Worm (Caenorhabditis elegans): Measurements from ENCODE around the gene dcap-1.
A peak's percentile ranks its signal among the peaks of the same experiment; 100 is the strongest.

The dcap-1 gene

DNA sequence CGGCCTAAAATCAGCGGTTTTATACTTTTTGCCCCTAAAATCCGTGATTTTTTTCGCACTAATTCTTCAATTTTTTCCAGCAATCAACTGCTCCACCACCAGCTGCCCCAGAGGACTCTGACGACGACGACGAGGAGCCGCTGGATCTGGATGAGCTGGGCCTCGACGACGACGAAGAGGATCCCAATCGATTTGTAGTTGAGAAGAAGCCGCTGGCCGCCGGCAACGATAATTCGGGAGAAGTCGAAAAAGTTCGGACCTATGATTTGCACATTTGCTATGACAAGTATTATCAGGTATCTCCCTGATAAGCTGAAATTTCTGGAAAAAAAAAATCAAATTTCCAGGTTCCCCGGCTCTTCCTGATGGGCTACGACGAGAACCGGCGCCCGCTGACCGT lies 42.8 kb downstream of the dcap-1 start:
- no peak for TF ChIP-seq nhr-43 (tag; optimal IDR thresholded peaks at IDR 0.05; ENCODE audit: poor library complexity, severe bottlenecking)
- TF ChIP-seq skn-1 (tag; optimal IDR thresholded peaks at IDR 0.05): no peak
- TF ChIP-seq ceh-16 (tag; optimal IDR thresholded peaks at IDR 0.05): no peak
- TF ChIP-seq nhr-23 (tag; optimal IDR thresholded peaks at IDR 0.05): no peak
- TF ChIP-seq pha-4 (tag; optimal IDR thresholded peaks at IDR 0.05): no peak
- TF ChIP-seq lsy-12 (tag; optimal IDR thresholded peaks at IDR 0.05): no peak
- no peak for TF ChIP-seq ZK546.5 (tag; optimal IDR thresholded peaks at IDR 0.05)
- TF ChIP-seq elt-1 (tag; optimal IDR thresholded peaks at IDR 0.05): no peak
- TF ChIP-seq eor-1 (tag; optimal IDR thresholded peaks at IDR 0.05): no peak
- TF ChIP-seq ceh-9 (tag; optimal IDR thresholded peaks at IDR 0.05): no peak
- no peak for TF ChIP-seq snpc-4 (tag; optimal IDR thresholded peaks at IDR 0.05)
- TF ChIP-seq egl-27 (tag; optimal IDR thresholded peaks at IDR 0.05): no peak

DNA sequence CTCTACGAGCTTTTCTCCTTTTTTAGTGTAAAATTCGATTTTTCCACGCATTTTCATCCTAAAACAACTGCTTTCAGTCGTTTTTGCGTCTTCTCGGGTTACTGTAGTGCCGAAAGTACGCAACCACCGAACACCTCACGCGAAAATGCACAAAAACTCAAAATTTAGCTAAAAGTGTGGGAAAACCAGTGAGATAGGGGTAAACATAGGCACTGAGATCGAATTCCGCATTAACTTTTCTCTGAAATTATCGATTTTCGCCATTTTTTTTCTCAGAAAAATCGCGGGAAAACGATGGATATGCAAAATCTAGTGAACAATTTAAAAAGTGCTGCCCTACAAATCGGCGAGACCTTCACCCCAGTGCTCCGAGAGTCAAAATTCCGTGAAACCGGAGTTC lies 44.4 kb downstream of the dcap-1 start, which contains the start of gene atg-3:
Gene atg-3, plus strand, starts transcription at position 301 of the 400 bp plus-strand sequence.
- TF ChIP-seq hmg-11 (tag; optimal IDR thresholded peaks at IDR 0.05) (no peak), lin-15B (tag; optimal IDR thresholded peaks at IDR 0.05) (no peak), ZK546.5 (tag; optimal IDR thresholded peaks at IDR 0.05) (no peak), nhr-23 (tag; optimal IDR thresholded peaks at IDR 0.05) (no peak), lin-39 (tag; optimal IDR thresholded peaks at IDR 0.05) (no peak), ztf-4 (tag; optimal IDR thresholded peaks at IDR 0.05) (no peak), ztf-11 (tag; optimal IDR thresholded peaks at IDR 0.05) (no peak), pha-4 (tag; optimal IDR thresholded peaks at IDR 0.05) (no peak), fkh-2 (tag; optimal IDR thresholded peaks at IDR 0.05) (no peak), nhr-67 (tag; optimal IDR thresholded peaks at IDR 0.05) (no peak)

DNA sequence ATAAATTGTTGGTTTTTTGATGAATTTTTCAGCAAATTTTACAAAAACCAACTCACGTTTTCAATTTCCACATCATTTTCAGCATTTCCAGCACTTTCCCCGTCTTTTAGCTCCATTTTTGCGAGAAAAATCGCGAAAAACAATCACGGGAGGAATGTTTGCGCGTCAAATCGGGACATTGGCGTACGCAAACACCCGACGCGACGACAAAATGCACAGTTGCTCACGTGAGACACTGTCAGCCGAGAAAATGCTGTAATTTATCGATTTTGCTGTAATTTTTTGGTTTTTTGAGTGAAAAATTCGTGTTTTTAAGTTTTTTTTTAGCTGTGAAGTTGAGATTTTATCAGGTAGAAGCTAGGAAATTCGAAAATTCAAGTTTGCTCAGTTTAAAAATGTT lies 45.0 kb downstream of the dcap-1 start, which contains the start of gene Y55F3AM.9:
Gene Y55F3AM.9, minus strand, starts transcription at position 189 of the 400 bp plus-strand sequence.
- TF ChIP-seq fos-1 (tag; optimal IDR thresholded peaks at IDR 0.05): no peak
- peak; percentile 58 for TF ChIP-seq lin-15B (tag; optimal IDR thresholded peaks at IDR 0.05)
- TF ChIP-seq nfya-1 (tag; optimal IDR thresholded peaks at IDR 0.05; ENCODE audit: insufficient read depth): peak; percentile 42
- TF ChIP-seq ceh-28 (tag; optimal IDR thresholded peaks at IDR 0.05): peak; percentile 47
- TF ChIP-seq egl-5 (tag; optimal IDR thresholded peaks at IDR 0.05): peak; percentile 66
- TF ChIP-seq fkh-2 (tag; optimal IDR thresholded peaks at IDR 0.05): no peak
- peak; percentile 48 for TF ChIP-seq pha-4 (tag; optimal IDR thresholded peaks at IDR 0.05)

DNA sequence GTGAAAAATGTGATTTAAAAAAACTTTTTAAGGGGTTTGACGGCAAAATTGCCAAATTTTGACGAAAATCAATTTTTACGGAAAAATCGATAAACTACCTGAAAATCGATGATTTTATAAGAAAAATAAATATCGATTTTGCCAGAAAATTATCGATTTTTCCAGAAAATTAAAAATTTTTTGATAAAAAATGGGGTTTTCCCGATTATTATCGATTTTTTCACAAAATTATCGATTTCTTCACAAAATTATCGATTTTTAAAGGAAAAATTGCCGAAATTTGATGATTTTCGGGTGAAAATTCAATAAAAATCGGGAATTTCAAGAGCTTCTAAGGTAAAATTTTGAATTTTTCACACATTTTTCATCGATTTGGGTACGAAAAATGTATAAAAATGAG lies 47.9 kb downstream of the dcap-1 start:
- TF ChIP-seq ceh-82 (tag; optimal IDR thresholded peaks at IDR 0.05): no peak
- peak; percentile 90 for TF ChIP-seq ceh-28 (tag; optimal IDR thresholded peaks at IDR 0.05)
- no peak for TF ChIP-seq egl-27 (tag; optimal IDR thresholded peaks at IDR 0.05)

DNA sequence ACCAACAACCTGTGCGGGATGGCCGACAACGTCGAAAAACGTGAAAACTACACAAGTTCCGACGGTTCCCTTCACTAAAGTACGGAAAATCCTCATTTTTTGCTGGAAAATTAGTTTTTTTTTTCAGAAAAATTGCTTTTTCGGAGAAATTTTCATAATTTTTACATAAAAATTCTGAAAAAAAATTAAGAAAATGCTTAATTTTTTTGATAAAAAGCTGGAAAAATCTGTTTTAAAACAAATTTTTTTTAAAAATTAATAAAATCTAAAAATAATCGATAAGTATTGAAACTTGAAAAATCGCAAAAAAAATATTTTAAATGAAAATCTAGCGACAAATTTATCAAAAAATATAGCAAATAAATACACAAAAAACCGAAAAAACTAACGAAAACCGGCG lies 48.8 kb downstream of the dcap-1 start, which contains the start of gene immp-2:
Gene immp-2, minus strand, starts transcription at position 101 of the 400 bp plus-strand sequence.
- TF ChIP-seq R02D3.7 (tag; optimal IDR thresholded peaks at IDR 0.05) (no peak), nhr-76 (tag; optimal IDR thresholded peaks at IDR 0.05) (no peak), lin-39 (tag; optimal IDR thresholded peaks at IDR 0.05) (no peak), nhr-237 (tag; optimal IDR thresholded peaks at IDR 0.05) (no peak), pha-4 (tag; optimal IDR thresholded peaks at IDR 0.05) (no peak), elt-3 (tag; optimal IDR thresholded peaks at IDR 0.05) (no peak), aly-2 (tag; optimal IDR thresholded peaks at IDR 0.05) (no peak), nfya-1 (tag; optimal IDR thresholded peaks at IDR 0.05; ENCODE audit: insufficient read depth) (no peak), ceh-28 (tag; optimal IDR thresholded peaks at IDR 0.05) (no peak), daf-12 (tag; optimal IDR thresholded peaks at IDR 0.05) (no peak), nhr-12 (tag; optimal IDR thresholded peaks at IDR 0.05) (no peak)

Data from whole organism, L3 larva.